Worm (Caenorhabditis elegans): ENCODE data around the gene Y47D3A.14.

DNA sequence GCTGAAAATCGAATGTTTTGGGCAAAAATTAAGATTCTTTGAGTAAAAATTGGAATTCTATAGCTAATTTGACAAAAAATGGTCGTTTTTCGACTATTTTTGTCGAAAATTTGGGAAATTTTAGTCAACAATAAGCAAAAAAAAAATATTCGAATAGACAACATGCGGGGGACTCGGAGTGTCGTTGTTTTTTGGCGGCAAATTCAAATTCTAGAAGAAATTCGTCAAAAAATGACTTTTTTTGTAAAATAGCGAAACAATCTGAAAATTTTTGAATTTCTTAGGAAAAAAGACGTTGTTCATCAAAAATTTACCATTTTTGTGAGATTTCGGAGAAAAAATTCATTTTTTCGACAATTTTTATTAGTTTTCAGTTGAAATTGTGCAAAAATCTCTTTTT is 47.0 kb upstream of the Y47D3A.14 start:
- TF ChIP-seq mep-1 (tag; optimal IDR thresholded peaks at IDR 0.05) (no peak), snpc-4 (tag; optimal IDR thresholded peaks at IDR 0.05) (no peak), nhr-12 (tag; optimal IDR thresholded peaks at IDR 0.05) (no peak), nhr-28 (tag; optimal IDR thresholded peaks at IDR 0.05) (no peak), lin-13 (tag; optimal IDR thresholded peaks at IDR 0.05) (no peak), unc-62 (GFP tag; optimal IDR thresholded peaks at IDR 0.05) (no peak), lsy-2 (tag; optimal IDR thresholded peaks at IDR 0.05) (no peak), tbx-8 (GFP tag; optimal IDR thresholded peaks at IDR 0.05) (no peak), ztf-11 (tag; optimal IDR thresholded peaks at IDR 0.05) (no peak), unc-39 (tag; optimal IDR thresholded peaks at IDR 0.05) (no peak), ces-1 (GFP tag; optimal IDR thresholded peaks at IDR 0.05) (no peak), mab-5 (tag; optimal IDR thresholded peaks at IDR 0.05) (no peak)

Measured in whole organism, mixed stage, embryonic.